Worm (Caenorhabditis elegans) whole organism, young adult: Measurements from ENCODE around the gene Y38A10A.7.
A peak's percentile ranks its signal among the peaks of the same experiment; 100 is the strongest.

Experiments used
- B0035.1 ChIP-seq: sonication (generic microtip); optimal IDR thresholded peaks from 2 replicates; lab custom pipeline; 2016; ENCODE audit warnings: missing genetic modification characterization, mild to moderate bottlenecking, missing compliant biosample characterization, missing genotype, missing genetic modification reagents
- C06A6.2 ChIP-seq: fragments of 200-800 bp; sonication (Bioruptor generic); conservative IDR thresholded peaks from 2 replicates; pipeline ENCODE4 v1.3.6; 2022; ENCODE audit warnings: missing genetic modification characterization, missing compliant biosample characterization
- D2030.7 ChIP-seq: fragments of 200-800 bp; sonication (Bioruptor generic); IDR thresholded peaks from 2 replicates; pipeline ENCODE4 v1.3.6; 2022; ENCODE audit warnings: missing genetic modification reagents, missing genetic modification characterization, missing compliant biosample characterization
- F33H1.4 ChIP-seq: fragments of 200-800 bp; sonication (Bioruptor generic); IDR thresholded peaks from 2 replicates; pipeline ENCODE4 v1.3.6; 2022; ENCODE audit warnings: missing genetic modification reagents, missing genetic modification characterization, missing compliant biosample characterization
- F55B11.4 ChIP-seq: sonication (generic microtip); optimal IDR thresholded peaks from 2 replicates; lab custom pipeline; 2016; ENCODE audit warnings: missing compliant biosample characterization, missing genetic modification characterization, borderline replicate concordance; ENCODE audit not compliant: insufficient read depth
- F57A8.1 ChIP-seq: fragments of 200-800 bp; sonication (Bioruptor generic); optimal IDR thresholded peaks from 2 replicates; lab custom pipeline; 2018; ENCODE audit warnings: mild to moderate bottlenecking, missing genetic modification characterization, moderate library complexity, missing compliant biosample characterization
- K11D2.4 ChIP-seq: fragments of 200-800 bp; sonication (Bioruptor generic); IDR thresholded peaks from 2 replicates; pipeline ENCODE4 v1.3.6; 2022; ENCODE audit warnings: missing genetic modification reagents, missing genetic modification characterization, missing compliant biosample characterization
- Y53F4B.3 ChIP-seq: fragments of 200-800 bp; sonication (Bioruptor generic); IDR thresholded peaks from 2 replicates; pipeline ENCODE4 v1.3.6; 2022; ENCODE audit warnings: missing genetic modification reagents, missing genetic modification characterization, missing compliant biosample characterization
- Y53G8AR.9 ChIP-seq: fragments of 200-800 bp; sonication (Bioruptor generic); conservative IDR thresholded peaks from 2 replicates; pipeline ENCODE4 v1.3.6; 2022; ENCODE audit warnings: missing genetic modification reagents, missing genetic modification characterization, missing compliant biosample characterization
- Y67H2A.10 ChIP-seq: fragments of 200-800 bp; sonication (Bioruptor generic); conservative IDR thresholded peaks from 2 replicates; pipeline ENCODE4 v1.3.6; 2022; ENCODE audit warnings: missing genetic modification reagents, missing genetic modification characterization, missing compliant biosample characterization
- Y79H2A.3 ChIP-seq: fragments of 200-800 bp; sonication (Bioruptor generic); conservative IDR thresholded peaks from 2 replicates; pipeline ENCODE4 v1.3.6; 2022; ENCODE audit warnings: missing genetic modification reagents, missing genetic modification characterization, missing compliant biosample characterization
- athp-1 ChIP-seq: sonication (generic microtip); optimal IDR thresholded peaks from 2 replicates; lab custom pipeline; 2017; ENCODE audit warnings: mild to moderate bottlenecking, missing genetic modification characterization, missing compliant biosample characterization
- attf-5 ChIP-seq: fragments of 200-800 bp; sonication (Bioruptor generic); optimal IDR thresholded peaks from 2 replicates; lab custom pipeline; 2018; ENCODE audit warnings: mild to moderate bottlenecking, missing genetic modification characterization, missing compliant biosample characterization
- cebp-1 ChIP-seq, 2 experiments: fragments of 200-800 bp in 1 of 2; sonication (Bioruptor generic) in 1 of 2; sonication (generic microtip) in 1 of 2; IDR thresholded peaks in 1 of 2; optimal IDR thresholded peaks in 1 of 2; 2 replicates each; pipeline versions ENCODE4 v1.3.6 to Lab custom; 2017 to 2022; ENCODE audit warnings: missing compliant biosample characterization in 2 of 2, missing genetic modification characterization in 2 of 2, mild to moderate bottlenecking in 1 of 2, missing genetic modification reagents in 1 of 2, moderate library complexity in 1 of 2
- ceh-27 ChIP-seq: fragments of 200-800 bp; sonication (Bioruptor generic); optimal IDR thresholded peaks from 2 replicates; lab custom pipeline; 2018; ENCODE audit warnings: mild to moderate bottlenecking, missing genetic modification characterization, moderate library complexity, missing compliant biosample characterization
- ceh-91 ChIP-seq: fragments of 200-800 bp; sonication (Bioruptor generic); IDR thresholded peaks from 2 replicates; pipeline ENCODE4 v1.3.6; 2022; ENCODE audit warnings: missing genetic modification reagents, missing genetic modification characterization, missing compliant biosample characterization
- dox-1 ChIP-seq: fragments of 200-800 bp; sonication (Bioruptor generic); IDR thresholded peaks from 2 replicates; pipeline ENCODE4 v1.3.6; 2022; ENCODE audit warnings: missing genetic modification reagents, missing genetic modification characterization, missing compliant biosample characterization
- dpff-1 ChIP-seq: sonication (generic microtip); optimal IDR thresholded peaks from 2 replicates; lab custom pipeline; 2017; ENCODE audit warnings: mild to moderate bottlenecking, missing genetic modification characterization, missing compliant biosample characterization
- egrh-3 ChIP-seq: fragments of 200-800 bp; sonication (Bioruptor generic); IDR thresholded peaks from 2 replicates; pipeline ENCODE4 v1.3.6; 2022; ENCODE audit warnings: missing genetic modification reagents, missing genetic modification characterization, missing compliant biosample characterization
- ekl-4 ChIP-seq: fragments of 200-800 bp; sonication (Bioruptor generic); IDR thresholded peaks from 2 replicates; pipeline ENCODE4 v1.3.6; 2022; ENCODE audit warnings: missing genetic modification reagents, missing genetic modification characterization, missing compliant biosample characterization
- ets-4 ChIP-seq: fragments of 200-800 bp; sonication (Bioruptor generic); optimal IDR thresholded peaks from 2 replicates; lab custom pipeline; 2018; ENCODE audit warnings: mild to moderate bottlenecking, missing genetic modification characterization, missing compliant biosample characterization
- hlh-12 ChIP-seq: sonication (generic microtip); optimal IDR thresholded peaks from 2 replicates; lab custom pipeline; 2016; ENCODE audit warnings: missing genetic modification characterization, missing compliant biosample characterization
- hmg-20 ChIP-seq: fragments of 200-800 bp; sonication (Bioruptor generic); IDR thresholded peaks from 2 replicates; pipeline ENCODE4 v1.3.6; 2022; ENCODE audit warnings: missing genetic modification reagents, missing genetic modification characterization, missing compliant biosample characterization
- hsf-1 ChIP-seq: fragments of 200-800 bp; sonication (Bioruptor generic); IDR thresholded peaks from 2 replicates; pipeline ENCODE4 v1.3.6; 2022; ENCODE audit warnings: missing genetic modification reagents, missing genetic modification characterization, missing compliant biosample characterization
- let-607 ChIP-seq, 2 experiments: fragments of 200-800 bp in 1 of 2; sonication (Bioruptor generic) in 1 of 2; sonication (generic microtip) in 1 of 2; optimal IDR thresholded peaks; 2 replicates each; lab custom pipeline; 2016 to 2018; ENCODE audit warnings: mild to moderate bottlenecking in 2 of 2, missing compliant biosample characterization in 2 of 2, missing genetic modification characterization in 2 of 2, moderate library complexity in 2 of 2, missing genotype in 1 of 2
- lin-35 ChIP-seq, 3 experiments: fragments of 150-350 bp in 2 of 3; sonication (generic microtip) in 1 of 3; optimal IDR thresholded peaks; 2 replicates each; lab custom pipeline; 2014 to 2018; ENCODE audit warnings: missing biosample characterization in 3 of 3, missing genetic modification characterization in 3 of 3, missing genetic modification reagents in 3 of 3
- madf-6 ChIP-seq: fragments of 200-800 bp; sonication (Bioruptor generic); IDR thresholded peaks from 2 replicates; pipeline ENCODE4 v1.3.6; 2022; ENCODE audit warnings: missing genetic modification reagents, missing genetic modification characterization, missing compliant biosample characterization
- madf-8 ChIP-seq: fragments of 200-800 bp; sonication (Bioruptor generic); conservative IDR thresholded peaks from 2 replicates; pipeline ENCODE4 v1.3.6; 2022; ENCODE audit warnings: missing genetic modification reagents, missing genetic modification characterization, missing compliant biosample characterization
- mel-28 ChIP-seq: sonication (generic microtip); optimal IDR thresholded peaks from 2 replicates; lab custom pipeline; 2016; ENCODE audit warnings: borderline replicate concordance, mild to moderate bottlenecking, missing genetic modification characterization, missing compliant biosample characterization
- mxl-1 ChIP-seq: sonication (generic microtip); optimal IDR thresholded peaks from 2 replicates; lab custom pipeline; 2016; ENCODE audit warnings: missing genetic modification characterization, missing compliant biosample characterization
- nfyb-1 ChIP-seq: fragments of 200-800 bp; sonication (Bioruptor generic); IDR thresholded peaks from 2 replicates; pipeline ENCODE4 v1.3.6; 2022; ENCODE audit warnings: missing genetic modification reagents, missing genetic modification characterization, missing compliant biosample characterization
- nhr-80 ChIP-seq: sonication (generic microtip); optimal IDR thresholded peaks from 2 replicates; lab custom pipeline; 2016; ENCODE audit warnings: missing genetic modification characterization, missing compliant biosample characterization
- pha-4 ChIP-seq: fragments of 150-350 bp; sonication (generic microtip); optimal IDR thresholded peaks from 2 replicates; lab custom pipeline; 2014; ENCODE audit warnings: missing biosample characterization, missing genetic modification reagents, missing genetic modification characterization
- rec-8 ChIP-seq, 2 experiments: sonication (generic microtip); optimal IDR thresholded peaks; 2 replicates each; lab custom pipeline; 2016; ENCODE audit warnings: mild to moderate bottlenecking in 2 of 2, missing genetic modification characterization in 2 of 2, missing genetic modification reagents in 2 of 2, missing genotype in 2 of 2, missing biosample characterization in 1 of 2, missing compliant biosample characterization in 1 of 2, moderate library complexity in 1 of 2
- snpc-3.4 ChIP-seq: sonication (generic microtip); optimal IDR thresholded peaks from 2 replicates; lab custom pipeline; 2017; ENCODE audit warnings: missing genetic modification characterization, mild to moderate bottlenecking, missing compliant biosample characterization, antibody characterized with exemption, moderate library complexity, missing genotype, missing genetic modification reagents
- somi-1 ChIP-seq: fragments of 200-800 bp; sonication (Bioruptor generic); optimal IDR thresholded peaks from 2 replicates; lab custom pipeline; 2018; ENCODE audit warnings: mild to moderate bottlenecking, missing genetic modification characterization, missing compliant biosample characterization
- zim-3 ChIP-seq: sonication (generic microtip); optimal IDR thresholded peaks from 2 replicates; lab custom pipeline; 2017; ENCODE audit warnings: mild to moderate bottlenecking, missing genetic modification characterization, moderate library complexity, missing compliant biosample characterization

Y38A10A.7 gene

ce11 chrV:6071551-6071950 lies 24.4 kb upstream of the Y38A10A.7 start:
- TF ChIP-seq F33H1.4 (GFP tag; lab: Robert Waterston, UW) (peak; percentile 73), D2030.7 (peak; percentile 21; the same call in 1 of the 2 replicates), madf-8 (GFP tag; lab: Robert Waterston, UW) (peak; percentile 41), egrh-3 (peak; percentile 87; the same call in 1 of the 2 replicates)

- peak; percentile 66 for TF ChIP-seq dox-1
- peak; percentile 99 for TF ChIP-seq hsf-1 (GFP tag; lab: Robert Waterston, UW)
- TF ChIP-seq egrh-3, result peak; percentile 65
- TF ChIP-seq D2030.7, result 0 out of 2 replicates have a peak, but pooled peaks have one; percentile 10
These were observed 23.8 kb upstream of the Y38A10A.7 start for ce11 chrV:6072190-6072589.

ce11 chrV:6088977-6089376 lies 7.0 kb upstream of the Y38A10A.7 start:
- TF ChIP-seq dox-1 (0 out of 2 replicates have a peak, but pooled peaks have one; percentile 32), hsf-1 (GFP tag; lab: Robert Waterston, UW) (peak; percentile 97), madf-6 (peak; percentile 30; the same call in 1 of the 2 replicates)

- TF ChIP-seq egrh-3 (0 out of 2 replicates have a peak, but pooled peaks have one; percentile 54), F33H1.4 (GFP tag; lab: Robert Waterston, UW) (peak; percentile 57)
These were observed 4.4 kb upstream of the Y38A10A.7 start for ce11 chrV:6091592-6091991.

- TF ChIP-seq F55B11.4 (tag; lab: Kevin White, UChicago) (no peak), Y67H2A.10 (GFP tag; lab: Robert Waterston, UW) (no peak), zim-3 (tag; lab: Kevin White, UChicago) (no peak), ceh-27 (GFP tag; lab: Kevin White, UChicago) (no peak), attf-5 (GFP tag; lab: Kevin White, UChicago) (no peak), ets-4 (GFP tag; lab: Kevin White, UChicago) (no peak), F57A8.1 (GFP tag; lab: Kevin White, UChicago) (no peak), ekl-4 (no peak), lin-35 (GFP tag; optimal IDR thresholded peaks at IDR 0.05; lab: Kevin White, UChicago) (no peak), pha-4 (tag; lab: Kevin White, UChicago) (no peak), nhr-80 (tag; lab: Kevin White, UChicago) (no peak), hlh-12 (tag; lab: Kevin White, UChicago) (no peak), hmg-20 (GFP tag; lab: Robert Waterston, UW) (no peak), somi-1 (GFP tag; lab: Kevin White, UChicago) (no peak)
These were observed 660 bp downstream of the Y38A10A.7 start, which contains the start of gene smut-1 for ce11 chrV:6096559-6097155. Gene smut-1 (plus strand): TSS chrV:6097105.

- 0 out of 2 replicates have a peak, but pooled peaks have one; percentile 42 for TF ChIP-seq Y53G8AR.9 (GFP tag; lab: Robert Waterston, UW)
- TF ChIP-seq madf-6, result peak; percentile 49; the same call in 1 of the 2 replicates
- TF ChIP-seq C06A6.2 (GFP tag; lab: Robert Waterston, UW), result no peak
- TF ChIP-seq Y79H2A.3 (GFP tag; lab: Robert Waterston, UW), result peak; percentile 73; the same call in 1 of the 2 replicates
- peak; percentile 37 for TF ChIP-seq mel-28 (tag; lab: Kevin White, UChicago)
- TF ChIP-seq athp-1, result peak; percentile 49
- peak; percentile 51 for TF ChIP-seq snpc-3.4
- no peak for TF ChIP-seq B0035.1 (tag; lab: Kevin White, UChicago)
- no peak for TF ChIP-seq F33H1.4 (GFP tag; lab: Robert Waterston, UW)
- no peak for TF ChIP-seq dpff-1 (tag; lab: Kevin White, UChicago)
- TF ChIP-seq let-607 (tag; optimal IDR thresholded peaks at IDR 0.05; lab: Kevin White, UChicago), result no peak
- peak in 1 of 2 experiments; percentile 10 for TF ChIP-seq rec-8 (tag; optimal IDR thresholded peaks at IDR 0.05; lab: Kevin White, UChicago)
- TF ChIP-seq nfyb-1 (GFP tag; lab: Robert Waterston, UW), result peak; percentile 79; the same call in 1 of the 2 replicates
- no peak for TF ChIP-seq K11D2.4 (GFP tag; lab: Robert Waterston, UW)
- TF ChIP-seq ceh-91 (GFP tag; lab: Robert Waterston, UW), result no peak
- peak; percentile 32 for TF ChIP-seq mxl-1 (tag; lab: Kevin White, UChicago)
- TF ChIP-seq Y53F4B.3 (GFP tag; lab: Robert Waterston, UW), result no peak
- no peak for TF ChIP-seq cebp-1 (GFP tag; IDR thresholded peaks at IDR 0.05; lab: Robert Waterston, UW)
- TF ChIP-seq cebp-1 (tag; optimal IDR thresholded peaks at IDR 0.05; lab: Kevin White, UChicago), result peak; percentile 9
These were observed 2.8 kb downstream of the Y38A10A.7 start for ce11 chrV:6098755-6099155.
